Worm (Caenorhabditis elegans) whole organism, mixed stage, embryonic: ENCODE measurements around the gene pbo-6.

Experiments
- M03D4.4 ChIP-seq: sonication (generic microtip); optimal IDR thresholded peaks from 2 replicates; lab custom pipeline; 2017; ENCODE audit warnings: mild to moderate bottlenecking, missing genetic modification characterization, missing compliant biosample characterization
- bed-3 ChIP-seq: fragments of 200-800 bp; sonication (Bioruptor generic); optimal IDR thresholded peaks from 3 replicates; lab custom pipeline; 2018; ENCODE audit warnings: mild to moderate bottlenecking, missing genetic modification characterization, moderate library complexity, missing compliant biosample characterization
- blmp-1 ChIP-seq: fragments of 150-350 bp; optimal IDR thresholded peaks from 2 replicates; lab custom pipeline; 2014; ENCODE audit warnings: missing biosample characterization, missing genetic modification characterization
- ceh-43 ChIP-seq: fragments of 200-800 bp; sonication (Bioruptor generic); optimal IDR thresholded peaks from 2 replicates; lab custom pipeline; 2018; ENCODE audit warnings: mild to moderate bottlenecking, missing genetic modification characterization, moderate library complexity, missing compliant biosample characterization
- ceh-83 ChIP-seq: fragments of 200-800 bp; sonication (Bioruptor generic); optimal IDR thresholded peaks from 2 replicates; lab custom pipeline; 2018; ENCODE audit warnings: mild to moderate bottlenecking, missing genetic modification characterization, missing compliant biosample characterization
- ces-1 ChIP-seq: fragments of 150-350 bp; optimal IDR thresholded peaks from 2 replicates; lab custom pipeline; 2014; ENCODE audit warnings: missing biosample characterization, missing genetic modification reagents, missing genetic modification characterization
- cnd-1 ChIP-seq: fragments of 200-800 bp; sonication (Bioruptor generic); optimal IDR thresholded peaks from 2 replicates; lab custom pipeline; 2018; ENCODE audit warnings: mild to moderate bottlenecking, missing genetic modification characterization, missing compliant biosample characterization
- drap-1 ChIP-seq: fragments of 200-800 bp; sonication (Bioruptor generic); optimal IDR thresholded peaks from 3 replicates; lab custom pipeline; 2018; ENCODE audit warnings: mild to moderate bottlenecking, missing genetic modification characterization, missing compliant biosample characterization
- elt-1 ChIP-seq: sonication (generic microtip); optimal IDR thresholded peaks from 2 replicates; lab custom pipeline; 2017; ENCODE audit warnings: missing genetic modification characterization, mild to moderate bottlenecking, missing compliant biosample characterization, antibody characterized with exemption, moderate library complexity, borderline replicate concordance; ENCODE audit not compliant: insufficient read depth
- elt-3 ChIP-seq: fragments of 150-350 bp; optimal IDR thresholded peaks from 2 replicates; lab custom pipeline; 2014; ENCODE audit warnings: missing biosample characterization, missing genetic modification characterization
- ham-2 ChIP-seq: fragments of 200-800 bp; sonication (Bioruptor generic); optimal IDR thresholded peaks from 2 replicates; lab custom pipeline; 2018; ENCODE audit warnings: mild to moderate bottlenecking, missing genetic modification characterization, missing compliant biosample characterization
- hlh-1 ChIP-seq: fragments of 150-350 bp; optimal IDR thresholded peaks from 2 replicates; lab custom pipeline; 2014; ENCODE audit warnings: missing biosample characterization, missing genetic modification reagents, missing genetic modification characterization
- lin-13 ChIP-seq: fragments of 150-350 bp; optimal IDR thresholded peaks from 2 replicates; lab custom pipeline; 2014; ENCODE audit warnings: missing biosample characterization, missing genetic modification characterization
- lin-32 ChIP-seq: fragments of 200-800 bp; sonication (Bioruptor generic); optimal IDR thresholded peaks from 2 replicates; lab custom pipeline; 2018; ENCODE audit warnings: mild to moderate bottlenecking, missing genetic modification characterization, missing compliant biosample characterization
- mab-5 ChIP-seq: fragments of 150-350 bp; optimal IDR thresholded peaks from 2 replicates; lab custom pipeline; 2014; ENCODE audit warnings: missing biosample characterization, missing genetic modification characterization
- mep-1 ChIP-seq: fragments of 150-350 bp; optimal IDR thresholded peaks from 2 replicates; lab custom pipeline; 2017; ENCODE audit warnings: missing biosample characterization, missing genetic modification reagents, missing genetic modification characterization, inconsistent platforms
- nhr-12 ChIP-seq: fragments of 150-350 bp; optimal IDR thresholded peaks from 2 replicates; lab custom pipeline; 2014; ENCODE audit warnings: missing biosample characterization, missing genetic modification characterization
- nhr-2 ChIP-seq: fragments of 150-350 bp; optimal IDR thresholded peaks from 2 replicates; lab custom pipeline; 2014; ENCODE audit warnings: missing biosample characterization, missing genetic modification characterization
- nhr-237 ChIP-seq: fragments of 150-350 bp; optimal IDR thresholded peaks from 2 replicates; lab custom pipeline; 2014; ENCODE audit warnings: missing biosample characterization, missing genetic modification characterization
- nhr-28 ChIP-seq: fragments of 150-350 bp; optimal IDR thresholded peaks from 2 replicates; lab custom pipeline; 2014; ENCODE audit warnings: missing biosample characterization, missing genetic modification characterization
- nhr-76 ChIP-seq: sonication (generic microtip); optimal IDR thresholded peaks from 2 replicates; lab custom pipeline; 2017; ENCODE audit warnings: missing biosample characterization, missing genetic modification characterization
- pha-4 ChIP-seq: fragments of 150-350 bp; optimal IDR thresholded peaks from 2 replicates; lab custom pipeline; 2018; ENCODE audit warnings: missing biosample characterization, missing genetic modification reagents, missing genetic modification characterization
- sem-2 ChIP-seq: fragments of 200-800 bp; sonication (Bioruptor generic); optimal IDR thresholded peaks from 2 replicates; lab custom pipeline; 2018; ENCODE audit warnings: mild to moderate bottlenecking, missing genetic modification characterization, missing compliant biosample characterization
- snpc-4 ChIP-seq: fragments of 150-350 bp; optimal IDR thresholded peaks from 2 replicates; lab custom pipeline; 2014; ENCODE audit warnings: missing biosample characterization, missing genetic modification characterization
- sptf-1 ChIP-seq: sonication (generic microtip); optimal IDR thresholded peaks from 2 replicates; lab custom pipeline; 2017; ENCODE audit warnings: mild to moderate bottlenecking, missing genetic modification characterization, moderate library complexity, missing compliant biosample characterization
- tbx-8 ChIP-seq: fragments of 200-800 bp; sonication (Bioruptor generic); optimal IDR thresholded peaks from 2 replicates; lab custom pipeline; 2018; ENCODE audit warnings: mild to moderate bottlenecking, missing genetic modification characterization, moderate library complexity, missing compliant biosample characterization
- unc-120 ChIP-seq: sonication (generic microtip); optimal IDR thresholded peaks from 2 replicates; lab custom pipeline; 2017; ENCODE audit warnings: missing genetic modification characterization, missing compliant biosample characterization; ENCODE audit not compliant: poor library complexity, severe bottlenecking
- unc-39 ChIP-seq: fragments of 150-350 bp; optimal IDR thresholded peaks from 2 replicates; lab custom pipeline; 2014; ENCODE audit warnings: missing biosample characterization, missing genetic modification characterization
- unc-62 ChIP-seq: fragments of 150-350 bp; optimal IDR thresholded peaks from 2 replicates; lab custom pipeline; 2014; ENCODE audit warnings: missing biosample characterization, missing genetic modification reagents, missing genetic modification characterization
- ztf-11 ChIP-seq: fragments of 150-350 bp; optimal IDR thresholded peaks from 2 replicates; lab custom pipeline; 2014; ENCODE audit warnings: missing biosample characterization, missing genetic modification characterization

The pbo-6 gene

DNA sequence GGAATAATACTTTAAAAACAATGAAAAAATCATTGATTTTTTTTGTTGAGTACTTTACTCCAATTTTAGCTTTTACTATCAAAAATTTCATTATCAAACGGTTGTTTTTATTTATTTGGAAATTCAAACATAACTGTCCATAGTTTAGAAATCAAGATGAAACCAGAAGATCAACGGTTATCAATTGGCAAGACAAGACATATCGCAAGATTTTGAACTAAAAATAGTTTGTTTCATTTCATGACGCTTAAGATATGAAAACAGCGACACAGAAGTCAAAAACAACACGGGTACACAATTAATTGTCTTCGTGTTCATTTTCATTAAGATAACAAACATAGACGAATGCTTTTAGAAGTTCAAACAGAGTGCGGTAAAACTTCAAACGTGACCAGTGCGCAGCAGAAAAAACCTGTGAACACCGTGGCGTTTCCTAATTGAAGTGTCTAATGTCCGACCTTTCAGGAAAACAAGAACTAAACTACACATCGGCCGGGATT, 11.3 kb upstream of the pbo-6 start:
- TF ChIP-seq unc-120 (tag; lab: Kevin White, UChicago): no peak
- TF ChIP-seq snpc-4 (tag; lab: Kevin White, UChicago): no peak
- no peak for TF ChIP-seq M03D4.4
- no peak for TF ChIP-seq mep-1 (tag; lab: Kevin White, UChicago)
- TF ChIP-seq ztf-11 (tag; lab: Kevin White, UChicago): no peak
- TF ChIP-seq nhr-2 (tag; lab: Kevin White, UChicago): no peak
- no peak for TF ChIP-seq ham-2 (GFP tag; lab: Kevin White, UChicago)
- no peak for TF ChIP-seq unc-39 (tag; lab: Kevin White, UChicago)
- TF ChIP-seq elt-1 (tag; lab: Kevin White, UChicago): no peak
- no peak for TF ChIP-seq pha-4 (tag; lab: Kevin White, UChicago)
- no peak for TF ChIP-seq cnd-1 (tag; lab: Kevin White, UChicago)
- no peak for TF ChIP-seq drap-1 (GFP tag; lab: Kevin White, UChicago)
- TF ChIP-seq tbx-8 (GFP tag; lab: Kevin White, UChicago): no peak
- no peak for TF ChIP-seq nhr-28 (tag; lab: Kevin White, UChicago)
- no peak for TF ChIP-seq sptf-1 (tag; lab: Kevin White, UChicago)
- no peak for TF ChIP-seq nhr-76 (tag; lab: Kevin White, UChicago)
- TF ChIP-seq, all 35 proteins: peak for 0

DNA sequence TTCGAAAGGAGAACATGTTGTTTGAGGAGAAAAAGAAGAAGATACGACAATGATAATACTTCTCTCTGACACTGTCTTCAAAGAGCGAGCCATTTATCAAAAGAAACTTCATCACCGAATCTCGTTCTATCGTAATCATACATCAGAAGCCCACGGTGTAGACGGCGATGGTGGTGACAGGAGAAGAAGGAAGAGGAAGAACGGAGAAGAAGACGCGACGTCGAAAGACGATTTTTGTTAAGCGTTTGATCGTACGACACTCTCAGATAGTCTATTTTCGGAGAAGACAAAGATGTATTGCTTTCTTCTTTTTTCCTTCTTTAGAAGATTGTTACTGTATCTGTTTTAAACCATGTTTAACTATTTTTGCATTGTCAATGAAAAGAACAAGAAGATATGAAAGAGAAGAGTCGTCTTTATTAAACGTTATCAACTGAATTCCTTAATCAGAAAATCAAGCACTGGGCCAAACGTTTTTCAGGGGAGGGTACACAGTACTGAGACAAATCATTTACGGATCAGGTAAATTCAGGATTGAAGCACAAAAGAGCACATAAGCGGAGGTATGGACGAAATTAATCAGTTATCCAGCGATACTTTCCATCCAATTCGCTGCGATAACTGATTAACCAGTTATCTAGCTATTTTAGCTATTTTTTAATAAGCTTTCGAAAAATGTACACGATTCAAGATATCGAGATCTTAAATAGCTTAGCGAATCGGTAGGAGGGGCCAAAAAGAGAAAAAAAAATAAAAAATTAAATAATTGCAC, 8.8 kb upstream of the pbo-6 start:
- TF ChIP-seq hlh-1 (no peak), nhr-76 (tag; lab: Kevin White, UChicago) (no peak), unc-62 (no peak), sem-2 (GFP tag; lab: Kevin White, UChicago) (no peak), nhr-2 (tag; lab: Kevin White, UChicago) (no peak), lin-32 (GFP tag; lab: Kevin White, UChicago) (no peak), M03D4.4 (no peak)

DNA sequence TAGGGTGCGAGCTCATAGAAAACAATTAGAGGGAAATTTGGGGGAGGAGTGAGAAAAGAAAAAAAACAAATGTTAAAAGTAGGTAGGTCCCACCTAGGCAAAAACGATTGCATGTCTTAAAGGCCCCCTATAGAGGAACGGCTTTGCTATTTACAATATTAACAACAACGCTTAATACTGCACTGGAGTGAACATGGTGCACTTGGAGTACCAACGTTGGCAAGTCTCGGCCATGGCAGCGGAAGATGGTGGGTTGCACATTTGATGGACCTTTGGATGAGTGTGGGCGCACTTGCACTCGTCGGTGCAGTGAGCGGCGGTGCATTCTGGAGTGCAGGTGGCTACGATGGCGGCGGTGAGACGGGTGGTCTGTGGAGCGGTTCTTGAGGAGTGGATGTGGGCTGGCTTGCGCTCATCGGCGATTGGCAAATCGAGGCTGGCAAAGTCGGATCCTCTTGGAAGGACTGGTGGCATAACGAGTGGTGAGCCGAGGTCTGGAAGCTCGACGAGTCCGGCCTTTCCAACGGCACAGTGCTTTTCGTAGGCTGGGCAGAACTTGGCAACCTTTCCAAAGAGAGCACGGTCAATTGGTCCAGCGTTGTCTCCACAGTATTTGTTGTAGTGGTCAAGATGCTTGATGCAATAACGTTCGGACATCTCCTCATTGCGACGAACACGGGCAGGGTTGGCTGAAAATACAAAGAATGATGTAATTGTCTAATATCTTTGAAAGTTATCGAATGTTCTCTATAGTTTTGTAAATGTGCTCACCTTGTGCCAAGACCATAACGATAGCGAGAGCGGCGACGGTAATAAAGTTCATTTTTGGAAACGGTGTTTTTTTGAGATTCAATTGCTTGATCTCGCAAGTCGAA, 8.0 kb upstream of the pbo-6 start:
- no peak for TF ChIP-seq mep-1 (tag; lab: Kevin White, UChicago)
- TF ChIP-seq ceh-43 (GFP tag; lab: Kevin White, UChicago): no peak
- no peak for TF ChIP-seq lin-13
- no peak for TF ChIP-seq nhr-76 (tag; lab: Kevin White, UChicago)
- no peak for TF ChIP-seq sptf-1 (tag; lab: Kevin White, UChicago)
- no peak for TF ChIP-seq elt-3
- TF ChIP-seq drap-1 (GFP tag; lab: Kevin White, UChicago): no peak
- no peak for TF ChIP-seq ztf-11 (tag; lab: Kevin White, UChicago)
- TF ChIP-seq mab-5: no peak
- TF ChIP-seq unc-62: no peak
- no peak for TF ChIP-seq cnd-1 (tag; lab: Kevin White, UChicago)
- no peak for TF ChIP-seq nhr-237 (tag; lab: Kevin White, UChicago)
- no peak for TF ChIP-seq sem-2 (GFP tag; lab: Kevin White, UChicago)
- no peak for TF ChIP-seq snpc-4 (tag; lab: Kevin White, UChicago)
- TF ChIP-seq pha-4 (tag; lab: Kevin White, UChicago): no peak
- TF ChIP-seq unc-120 (tag; lab: Kevin White, UChicago): no peak
- no peak for TF ChIP-seq nhr-2 (tag; lab: Kevin White, UChicago)

DNA sequence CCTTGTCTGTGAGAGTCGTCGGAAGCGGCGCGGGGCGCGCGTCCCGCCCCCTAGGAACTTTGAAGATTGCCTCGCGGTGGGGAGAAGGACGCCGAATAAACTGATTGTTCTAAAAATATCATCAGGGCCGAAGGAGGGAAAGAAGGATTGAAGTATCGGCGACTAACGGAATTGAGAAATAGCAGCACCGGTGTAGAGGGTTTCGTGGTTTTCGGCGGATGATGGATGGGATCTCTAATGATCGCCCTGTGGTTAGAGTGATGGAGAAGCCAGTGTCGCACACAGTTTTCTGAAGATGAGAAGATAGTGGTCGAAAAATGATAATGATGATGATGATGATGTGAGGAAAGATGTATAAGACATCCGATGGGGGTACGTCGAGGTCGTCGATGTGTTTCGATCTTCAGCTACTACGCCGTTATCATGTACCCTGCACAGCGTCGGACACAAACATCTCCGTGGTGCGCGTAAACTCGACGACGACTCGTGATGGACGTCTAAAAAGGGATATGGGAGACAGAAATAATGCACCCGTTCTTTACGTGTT, 7.2 kb upstream of the pbo-6 start, which contains the start of gene osm-11:
osm-11 (minus strand) TSS at position 51 of the 547 bp plus-strand sequence.
- no peak for TF ChIP-seq elt-3
- no peak for TF ChIP-seq ceh-43 (GFP tag; lab: Kevin White, UChicago)
- TF ChIP-seq ceh-83 (GFP tag; lab: Kevin White, UChicago): no peak
- no peak for TF ChIP-seq blmp-1
- TF ChIP-seq ces-1 (GFP tag; lab: Kevin White, UChicago): no peak
- no peak for TF ChIP-seq mab-5
- no peak for TF ChIP-seq ham-2 (GFP tag; lab: Kevin White, UChicago)
- TF ChIP-seq bed-3 (GFP tag; lab: Kevin White, UChicago): no peak
- TF ChIP-seq cnd-1 (tag; lab: Kevin White, UChicago): no peak
- no peak for TF ChIP-seq nhr-12
